Worm (Caenorhabditis elegans): Measurements from ENCODE around the gene vha-15.

The vha-15 gene

DNA sequence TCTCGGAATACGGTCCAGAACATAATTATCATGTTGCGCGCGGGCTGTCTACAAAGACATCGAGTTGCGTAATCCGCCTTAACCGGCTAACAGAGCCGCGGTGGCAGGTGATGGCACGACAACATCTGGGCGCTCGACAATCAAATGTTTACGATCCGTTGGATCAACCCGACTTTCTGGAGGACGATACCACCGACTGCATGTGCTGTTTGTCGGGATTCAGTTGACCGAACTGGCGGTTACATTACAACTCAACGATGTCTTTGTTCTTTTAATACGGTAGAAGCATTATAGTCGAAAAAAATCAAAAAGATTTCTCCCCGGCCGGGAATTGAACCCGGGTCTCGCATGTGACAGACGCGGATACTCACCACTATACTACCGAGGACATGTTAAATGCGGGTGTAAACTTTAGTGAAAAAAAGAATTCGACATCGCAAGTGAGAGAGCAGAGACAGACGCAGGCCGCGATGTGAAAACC is 10.8 kb upstream of the vha-15 start:
- peak; percentile 24 for TF ChIP-seq sem-4 (tag; optimal IDR thresholded peaks at IDR 0.05)
- peak; percentile 81 for TF ChIP-seq sma-9 (GFP tag; optimal IDR thresholded peaks at IDR 0.05)
- no peak for TF ChIP-seq sma-9 (tag; optimal IDR thresholded peaks at IDR 0.05)
- TF ChIP-seq sma-3 (GFP tag; optimal IDR thresholded peaks at IDR 0.05), result peak; percentile 55
- TF ChIP-seq ztf-1 (GFP tag; conservative IDR thresholded peaks at IDR 0.05), result no peak
- no peak for TF ChIP-seq R02D3.7 (tag; optimal IDR thresholded peaks at IDR 0.05)
- TF ChIP-seq lin-11 (tag; optimal IDR thresholded peaks at IDR 0.05), result peak; percentile 69
- TF ChIP-seq ceh-16 (tag; optimal IDR thresholded peaks at IDR 0.05), result no peak
- peak; percentile 41 for TF ChIP-seq nhr-25 (tag; optimal IDR thresholded peaks at IDR 0.05)
- no peak for TF ChIP-seq nhr-10 (tag; optimal IDR thresholded peaks at IDR 0.05)
- peak; percentile 22 for TF ChIP-seq nhr-6 (tag; optimal IDR thresholded peaks at IDR 0.05)
- TF ChIP-seq lin-39 (tag; optimal IDR thresholded peaks at IDR 0.05), result no peak
- peak; percentile 48 for TF ChIP-seq snpc-4 (tag; optimal IDR thresholded peaks at IDR 0.05)
- TF ChIP-seq nhr-129 (tag; optimal IDR thresholded peaks at IDR 0.05), result peak; percentile 77
- peak; percentile 50 for TF ChIP-seq Y55F3AM.14 (GFP tag; optimal IDR thresholded peaks at IDR 0.05)
- TF ChIP-seq ztf-11 (tag; optimal IDR thresholded peaks at IDR 0.05), result no peak
- TF ChIP-seq nhr-23 (tag; optimal IDR thresholded peaks at IDR 0.05), result no peak
- no peak for TF ChIP-seq mab-5 (tag; optimal IDR thresholded peaks at IDR 0.05)
- no peak for TF ChIP-seq elt-1 (tag; optimal IDR thresholded peaks at IDR 0.05)
- no peak for TF ChIP-seq nhr-11 (tag; optimal IDR thresholded peaks at IDR 0.05)
- TF ChIP-seq peb-1 (tag; optimal IDR thresholded peaks at IDR 0.05), result no peak
- TF ChIP-seq ZK546.5 (tag; optimal IDR thresholded peaks at IDR 0.05), result no peak
- no peak for TF ChIP-seq ceh-82 (tag; optimal IDR thresholded peaks at IDR 0.05)
- TF ChIP-seq skn-1 (tag; optimal IDR thresholded peaks at IDR 0.05), result no peak
- no peak for TF ChIP-seq ztf-4 (tag; optimal IDR thresholded peaks at IDR 0.05)
- TF ChIP-seq aly-2 (tag; optimal IDR thresholded peaks at IDR 0.05), result no peak
- TF ChIP-seq zag-1 (tag; optimal IDR thresholded peaks at IDR 0.05), result peak; percentile 44
- peak; percentile 71 for TF ChIP-seq crh-2 (tag; optimal IDR thresholded peaks at IDR 0.05)
- TF ChIP-seq nhr-21 (tag; optimal IDR thresholded peaks at IDR 0.05), result peak; percentile 76
- peak; percentile 70 for TF ChIP-seq lin-13 (GFP tag; optimal IDR thresholded peaks at IDR 0.05)
- TF ChIP-seq egl-27 (tag; optimal IDR thresholded peaks at IDR 0.05), result no peak
- TF ChIP-seq fos-1 (tag; optimal IDR thresholded peaks at IDR 0.05), result peak; percentile 38
- TF ChIP-seq mbf-1 (tag; optimal IDR thresholded peaks at IDR 0.05), result no peak
- TF ChIP-seq ama-1 (optimal IDR thresholded peaks at IDR 0.05), result no peak
- peak; percentile 55 for TF ChIP-seq C34F6.9 (tag; optimal IDR thresholded peaks at IDR 0.05)
- TF ChIP-seq unc-55 (GFP tag; optimal IDR thresholded peaks at IDR 0.05), result peak; percentile 76
- peak; percentile 53 to 66 for TF ChIP-seq lsy-2 (tag; optimal IDR thresholded peaks at IDR 0.05)
- TF ChIP-seq unc-39 (tag; optimal IDR thresholded peaks at IDR 0.05), result no peak
- TF ChIP-seq mdl-1 (tag; optimal IDR thresholded peaks at IDR 0.05), result peak in 1 of 2 experiments; percentile 26
- no peak for TF ChIP-seq nhr-77 (tag; optimal IDR thresholded peaks at IDR 0.05)
- no peak for TF ChIP-seq dmd-4 (tag; optimal IDR thresholded peaks at IDR 0.05)
- TF ChIP-seq nhr-237 (tag; optimal IDR thresholded peaks at IDR 0.05), result no peak
- peak; percentile 54 for TF ChIP-seq F13H6.1 (tag; optimal IDR thresholded peaks at IDR 0.05)
- no peak for TF ChIP-seq alr-1 (tag; optimal IDR thresholded peaks at IDR 0.05)
- TF ChIP-seq unc-62 (GFP tag; optimal IDR thresholded peaks at IDR 0.05), result no peak
- TF ChIP-seq gmeb-1 (tag; optimal IDR thresholded peaks at IDR 0.05), result peak; percentile 44
- TF ChIP-seq blmp-1 (tag; optimal IDR thresholded peaks at IDR 0.05; ENCODE audit: insufficient read depth), result no peak
- TF ChIP-seq elt-3 (tag; optimal IDR thresholded peaks at IDR 0.05), result no peak
- TF ChIP-seq nhr-12 (tag; optimal IDR thresholded peaks at IDR 0.05), result no peak
